Worm (Caenorhabditis elegans) whole organism, midembryonic: Measurements from ENCODE around the gene H17B01.2.
"Not testable (repeated sequence)": the region's sequence is repeated elsewhere in the genome, so short reads cannot be mapped to it uniquely, and the experiment has no call there.

Experiments
- T22C8.4 ChIP-seq: fragments of 200-800 bp; sonication (Bioruptor generic); IDR thresholded peaks from 2 replicates; pipeline ENCODE4 v1.3.6; 2022; ENCODE audit warnings: missing genetic modification characterization, missing compliant biosample characterization
- cog-1 ChIP-seq: sonication (generic microtip); optimal IDR thresholded peaks from 2 replicates; lab custom pipeline; 2016; ENCODE audit warnings: missing genetic modification characterization, missing compliant biosample characterization
- flt-1 ChIP-seq: fragments of 200-800 bp; sonication (Bioruptor generic); IDR thresholded peaks from 2 replicates; pipeline ENCODE4 v1.3.6; 2022; ENCODE audit warnings: missing genetic modification characterization, missing compliant biosample characterization
- klf-2 ChIP-seq: fragments of 200-800 bp; sonication (Bioruptor generic); conservative IDR thresholded peaks from 2 replicates; pipeline ENCODE4 v1.3.6; 2022; ENCODE audit warnings: missing genetic modification reagents, missing genetic modification characterization, missing compliant biosample characterization
- med-1 ChIP-seq: sonication (generic microtip); optimal IDR thresholded peaks from 2 replicates; lab custom pipeline; 2017; ENCODE audit warnings: missing genetic modification characterization, mild to moderate bottlenecking, missing compliant biosample characterization, antibody characterized with exemption, missing genetic modification reagents; ENCODE audit not compliant: insufficient read depth
- ref-1 ChIP-seq: fragments of 200-800 bp; sonication (Bioruptor generic); conservative IDR thresholded peaks from 2 replicates; pipeline ENCODE4 v1.3.6; 2022; ENCODE audit warnings: missing genetic modification reagents, missing genetic modification characterization, missing compliant biosample characterization
- tab-1 ChIP-seq: fragments of 200-800 bp; sonication (Bioruptor generic); IDR thresholded peaks from 2 replicates; pipeline ENCODE4 v1.3.6; 2022; ENCODE audit warnings: missing genetic modification characterization, missing compliant biosample characterization
- ztf-23 ChIP-seq: fragments of 200-800 bp; sonication (Bioruptor generic); IDR thresholded peaks from 2 replicates; pipeline ENCODE4 v1.3.6; 2022; ENCODE audit warnings: missing genetic modification reagents, missing genetic modification characterization, missing compliant biosample characterization
- ztf-29 ChIP-seq: fragments of 200-800 bp; sonication (Bioruptor generic); IDR thresholded peaks from 2 replicates; pipeline ENCODE4 v1.3.6; 2022; ENCODE audit warnings: missing genetic modification reagents, missing genetic modification characterization, missing compliant biosample characterization

Gene H17B01.2

DNA sequence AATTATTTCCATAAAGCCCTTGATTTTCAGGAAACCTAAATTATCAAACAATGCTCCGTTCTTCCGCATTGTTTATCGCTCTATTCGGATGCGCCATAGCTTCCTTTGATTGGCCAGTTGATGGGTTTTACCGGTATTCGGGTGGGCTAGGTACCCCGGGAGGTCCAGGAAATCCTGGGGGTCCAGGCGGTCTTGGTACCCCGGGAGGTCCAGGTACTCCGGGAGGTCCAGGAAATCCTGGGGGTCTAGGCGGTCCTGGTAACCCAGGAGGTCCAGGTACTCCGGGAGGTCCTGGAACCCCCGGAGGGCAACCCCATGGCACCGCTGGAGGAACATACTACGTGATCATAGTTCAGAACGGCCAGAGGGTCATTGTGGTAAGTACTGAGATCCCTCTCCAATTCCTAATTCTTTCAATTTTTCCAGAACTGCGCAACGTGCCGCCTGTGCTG, at the start of gene H17B01.2:
Gene H17B01.2 (plus strand): TSS at position 51 of the 452 bp plus-strand sequence.
- TF ChIP-seq flt-1 (no peak), ztf-29 (GFP tag; lab: Robert Waterston, UW) (no peak), T22C8.4 (GFP tag; lab: Robert Waterston, UW) (no peak), ztf-23 (no peak), med-1 (GFP tag; lab: Kevin White, UChicago) (no peak), tab-1 (no peak), cog-1 (tag; lab: Kevin White, UChicago) (no peak), ref-1 (no peak), klf-2 (GFP tag; lab: Robert Waterston, UW) (no peak)

ce11 chrII:1420806-1421463, 49.4 kb upstream of the H17B01.2 start:
- TF ChIP-seq cog-1 (tag; lab: Kevin White, UChicago) (no peak), ref-1 (no peak), klf-2 (GFP tag; lab: Robert Waterston, UW) (no peak), ztf-29 (GFP tag; lab: Robert Waterston, UW) (no peak), ztf-23 (no peak), T22C8.4 (GFP tag; lab: Robert Waterston, UW) (no peak), med-1 (GFP tag; lab: Kevin White, UChicago) (no peak), tab-1 (no peak), flt-1 (no peak)

DNA sequence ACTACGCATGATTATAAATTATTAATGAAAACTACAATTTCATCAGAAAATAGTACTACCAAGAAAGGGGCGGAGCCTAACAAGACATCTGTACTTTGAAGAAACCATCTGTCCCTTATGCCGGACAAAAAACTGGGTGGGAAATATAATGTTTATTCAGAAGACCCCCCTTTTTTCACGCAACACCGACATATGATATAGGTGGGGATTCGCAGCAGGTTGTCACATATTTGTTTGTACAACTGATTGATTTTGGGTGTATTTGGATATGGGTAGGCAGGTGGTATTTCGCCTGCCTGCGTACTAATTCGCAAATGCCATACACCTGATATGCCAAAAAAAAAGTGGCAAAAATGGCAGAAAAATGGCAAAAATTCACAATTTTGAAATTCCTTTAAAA, 46.7 kb upstream of the H17B01.2 start, which contains the start of gene Y51H7C.10:
Gene Y51H7C.10 (minus strand): TSS at position 101 of the 400 bp plus-strand sequence.
- TF ChIP-seq flt-1: no peak
- TF ChIP-seq T22C8.4 (GFP tag; lab: Robert Waterston, UW): no peak
- no peak for TF ChIP-seq ztf-23
- no peak for TF ChIP-seq klf-2 (GFP tag; lab: Robert Waterston, UW)
- no peak for TF ChIP-seq med-1 (GFP tag; lab: Kevin White, UChicago)
- TF ChIP-seq ref-1: no peak
- no peak for TF ChIP-seq cog-1 (tag; lab: Kevin White, UChicago)
- no peak for TF ChIP-seq ztf-29 (GFP tag; lab: Robert Waterston, UW)
- TF ChIP-seq tab-1: no peak

ce11 chrII:1436715-1437114, 33.6 kb upstream of the H17B01.2 start:
- TF ChIP-seq cog-1 (tag; lab: Kevin White, UChicago): no peak
- TF ChIP-seq flt-1: no peak
- TF ChIP-seq T22C8.4 (GFP tag; lab: Robert Waterston, UW): no peak
- no peak for TF ChIP-seq tab-1
- no peak for TF ChIP-seq ztf-29 (GFP tag; lab: Robert Waterston, UW)
- TF ChIP-seq ref-1: no peak
- no peak for TF ChIP-seq med-1 (GFP tag; lab: Kevin White, UChicago)
- TF ChIP-seq klf-2 (GFP tag; lab: Robert Waterston, UW): no peak
- no peak for TF ChIP-seq ztf-23

- no peak for TF ChIP-seq klf-2 (GFP tag; lab: Robert Waterston, UW)
- no peak for TF ChIP-seq T22C8.4 (GFP tag; lab: Robert Waterston, UW)
- peak; percentile 36; the same call in 1 of the 2 replicates for TF ChIP-seq flt-1
- no peak for TF ChIP-seq ztf-29 (GFP tag; lab: Robert Waterston, UW)
- no peak for TF ChIP-seq ref-1
- TF ChIP-seq med-1 (GFP tag; lab: Kevin White, UChicago): no peak
- TF ChIP-seq ztf-23: no peak
Observed at ce11 chrII:1437449-1438335, 32.7 kb upstream of the H17B01.2 start, which contains the start of gene nol-6. TSS of gene nol-6 (minus strand) at chrII:1437499.

DNA sequence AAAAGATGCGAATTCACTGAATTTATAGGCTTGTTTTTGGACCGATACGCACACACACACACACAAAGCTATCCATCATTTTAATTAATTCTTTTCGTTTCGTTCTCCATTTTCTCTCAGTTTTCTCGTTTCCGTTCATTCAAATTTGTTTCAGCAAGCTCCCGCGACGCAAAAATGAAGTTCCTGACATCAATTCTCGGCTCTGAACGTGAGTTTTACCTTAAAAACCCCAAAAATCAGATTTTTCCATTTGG, 32.1 kb upstream of the H17B01.2 start, which contains the start of gene Y51H7C.3:
Gene Y51H7C.3 (plus strand): TSS at position 155 of the 254 bp plus-strand sequence.
- TF ChIP-seq tab-1 (no peak), T22C8.4 (GFP tag; lab: Robert Waterston, UW) (no peak), med-1 (GFP tag; lab: Kevin White, UChicago) (no peak), cog-1 (tag; lab: Kevin White, UChicago) (no peak), ztf-23 (no peak), flt-1 (no peak), ref-1 (no peak), klf-2 (GFP tag; lab: Robert Waterston, UW) (no peak), ztf-29 (GFP tag; lab: Robert Waterston, UW) (no peak)

- TF ChIP-seq cog-1 (tag; lab: Kevin White, UChicago) (no peak), ref-1 (no peak), flt-1 (no peak), med-1 (GFP tag; lab: Kevin White, UChicago) (no peak), klf-2 (GFP tag; lab: Robert Waterston, UW) (no peak), T22C8.4 (GFP tag; lab: Robert Waterston, UW) (no peak), tab-1 (no peak), ztf-29 (GFP tag; lab: Robert Waterston, UW) (no peak), ztf-23 (no peak)
Observed at ce11 chrII:1441479-1441878, 28.9 kb upstream of the H17B01.2 start.

ce11 chrII:1444911-1445310, 25.5 kb upstream of the H17B01.2 start, which contains the start of gene scl-17:
TSS of gene scl-17 (plus strand) at chrII:1445211.
- TF ChIP-seq ztf-23 (no peak), ref-1 (no peak), ztf-29 (GFP tag; lab: Robert Waterston, UW) (no peak), cog-1 (tag; lab: Kevin White, UChicago) (no peak), klf-2 (GFP tag; lab: Robert Waterston, UW) (no peak), med-1 (GFP tag; lab: Kevin White, UChicago) (no peak), tab-1 (no peak), flt-1 (no peak), T22C8.4 (GFP tag; lab: Robert Waterston, UW) (no peak)

ce11 chrII:1446696-1447293, 23.6 kb upstream of the H17B01.2 start, which contains the start of gene Y51H7C.12:
TSS of gene Y51H7C.12 (minus strand) at chrII:1446746.
- TF ChIP-seq med-1 (GFP tag; lab: Kevin White, UChicago); T22C8.4 (GFP tag; lab: Robert Waterston, UW); tab-1: not testable (repeated sequence)
